Worm (Caenorhabditis elegans): ENCODE data around the gene pho-1.

The pho-1 gene

DNA sequence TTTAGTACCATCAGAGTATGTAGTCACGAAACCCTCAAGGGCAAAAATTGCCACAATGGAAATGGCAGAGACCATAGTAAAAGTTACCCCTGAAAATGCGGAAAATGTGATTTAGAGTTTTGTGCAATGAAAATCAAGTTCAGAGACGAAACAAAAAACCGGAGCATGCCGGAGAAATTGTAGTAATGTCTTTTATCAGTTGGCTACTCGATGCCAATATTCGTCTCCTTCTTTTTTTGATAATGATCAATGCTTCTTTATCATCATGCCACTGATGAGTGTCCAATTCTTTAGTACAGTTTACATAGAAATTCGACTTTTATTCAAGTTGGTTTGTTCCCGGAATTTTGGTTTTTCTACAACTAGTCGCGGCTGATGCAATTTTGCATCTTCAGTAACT lies at the start of gene pho-1:
Gene pho-1 (minus strand): TSS at position 89 of the 400 bp plus-strand sequence.
- no peak for TF ChIP-seq tbx-37 (GFP tag; conservative IDR thresholded peaks at IDR 0.05)

DNA sequence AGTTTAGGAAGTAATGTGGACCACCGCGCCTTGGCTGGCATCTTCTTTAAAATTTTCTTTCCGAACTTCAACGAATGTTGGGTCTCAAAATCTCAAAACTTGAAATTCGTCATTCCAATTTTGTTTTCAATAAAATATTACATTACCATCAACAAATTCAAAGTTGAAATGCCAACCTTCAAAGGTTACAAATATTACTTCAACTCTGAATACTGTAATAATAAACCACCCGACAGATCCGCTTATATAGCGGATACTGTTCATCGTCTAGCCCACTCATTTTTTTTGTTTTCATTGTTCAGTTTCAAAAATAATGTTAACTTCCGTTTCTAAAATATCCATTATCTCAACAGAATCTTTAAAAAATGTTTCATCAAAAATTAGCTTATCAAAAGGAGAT lies 49.4 kb upstream of the pho-1 start, which contains the start of gene gur-5:
Gene gur-5 (plus strand): TSS at position 301 of the 400 bp plus-strand sequence.
- TF ChIP-seq F13C5.2 (tag; optimal IDR thresholded peaks at IDR 0.05) (no peak), ets-7 (tag; optimal IDR thresholded peaks at IDR 0.05) (no peak), B0310.2 (tag; optimal IDR thresholded peaks at IDR 0.05) (no peak), ama-1 (optimal IDR thresholded peaks at IDR 0.05) (no peak), aly-1 (tag; optimal IDR thresholded peaks at IDR 0.05) (no peak), sea-1 (GFP tag; conservative IDR thresholded peaks at IDR 0.05) (no peak), scrt-1 (GFP tag; IDR thresholded peaks at IDR 0.05) (no peak), hnd-1 (tag; optimal IDR thresholded peaks at IDR 0.05) (no peak), ceh-36 (tag; optimal IDR thresholded peaks at IDR 0.05) (no peak), hmg-4 (GFP tag; optimal IDR thresholded peaks at IDR 0.05) (no peak), hmbx-1 (tag; optimal IDR thresholded peaks at IDR 0.05) (no peak)

DNA sequence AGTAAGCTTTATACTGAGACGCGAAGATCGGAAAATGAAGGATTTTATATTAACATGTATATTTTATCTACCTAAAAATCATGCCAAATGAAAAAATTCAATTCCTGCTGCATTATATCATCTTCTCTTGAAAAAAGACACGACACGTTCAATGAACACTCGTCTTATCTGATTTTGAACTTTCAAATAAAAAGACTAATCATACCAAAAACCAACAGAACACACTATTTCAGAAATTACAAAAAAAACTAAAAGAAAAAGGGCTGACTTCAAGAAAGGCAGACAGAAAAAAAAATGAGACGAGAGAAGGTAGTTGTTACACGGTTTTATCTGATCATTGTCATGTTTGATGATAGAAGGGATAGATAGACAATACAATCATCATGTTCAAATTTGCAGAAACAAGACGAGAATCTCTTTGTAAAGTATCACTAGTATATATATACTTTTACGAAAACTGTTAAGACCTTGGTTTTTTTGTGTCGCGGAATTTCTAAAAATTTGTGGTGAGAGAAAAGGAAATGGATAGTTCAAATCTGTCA lies 47.2 kb upstream of the pho-1 start:
- TF ChIP-seq tbx-11 (GFP tag; IDR thresholded peaks at IDR 0.05) = no peak
- no peak for TF ChIP-seq pes-1 (GFP tag; IDR thresholded peaks at IDR 0.05)
- no peak for TF ChIP-seq flt-1 (GFP tag; IDR thresholded peaks at IDR 0.05)
- no peak for TF ChIP-seq tbx-37 (GFP tag; conservative IDR thresholded peaks at IDR 0.05)
- TF ChIP-seq hnd-1 (tag; optimal IDR thresholded peaks at IDR 0.05) = no peak
- TF ChIP-seq sea-1 (GFP tag; conservative IDR thresholded peaks at IDR 0.05) = no peak
- no peak for TF ChIP-seq ets-7 (tag; optimal IDR thresholded peaks at IDR 0.05)

- no peak for TF ChIP-seq tbx-11 (GFP tag; IDR thresholded peaks at IDR 0.05)
- no peak for TF ChIP-seq aly-1 (tag; optimal IDR thresholded peaks at IDR 0.05)
- TF ChIP-seq ceh-13 (GFP tag; optimal IDR thresholded peaks at IDR 0.05) = no peak
- TF ChIP-seq hmg-4 (GFP tag; optimal IDR thresholded peaks at IDR 0.05) = no peak
Observed at ce11 chrII:5282192-5282591, 46.5 kb upstream of the pho-1 start, which contains the start of gene pmt-1. Gene pmt-1, minus strand, starts transcription at chrII:5282523.

DNA sequence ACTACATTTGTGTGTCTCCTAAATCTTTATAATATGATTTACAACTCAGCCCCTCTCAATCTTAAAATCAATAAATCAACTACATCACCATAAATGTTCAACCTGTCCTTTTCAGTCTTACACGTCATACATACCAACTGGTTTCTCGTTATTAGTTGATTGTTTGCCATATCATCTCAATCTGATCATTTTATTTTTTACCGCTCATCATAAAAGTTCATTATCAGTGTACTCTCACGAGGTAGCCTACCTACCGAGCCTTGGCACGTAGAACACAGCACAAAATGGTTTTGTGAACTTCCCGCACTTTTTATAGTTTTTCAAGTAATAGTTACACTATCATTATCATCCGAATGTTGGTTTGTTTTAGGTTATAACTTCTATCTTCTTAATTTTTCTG lies 45.5 kb upstream of the pho-1 start:
- TF ChIP-seq sea-1 (GFP tag; conservative IDR thresholded peaks at IDR 0.05) = no peak
- TF ChIP-seq ama-1 (optimal IDR thresholded peaks at IDR 0.05) = no peak
- no peak for TF ChIP-seq flt-1 (GFP tag; IDR thresholded peaks at IDR 0.05)
- no peak for TF ChIP-seq F13C5.2 (tag; optimal IDR thresholded peaks at IDR 0.05)
- no peak for TF ChIP-seq scrt-1 (GFP tag; IDR thresholded peaks at IDR 0.05)
- TF ChIP-seq hnd-1 (tag; optimal IDR thresholded peaks at IDR 0.05) = no peak
- no peak for TF ChIP-seq tra-4 (tag; optimal IDR thresholded peaks at IDR 0.05)
- no peak for TF ChIP-seq ceh-13 (GFP tag; optimal IDR thresholded peaks at IDR 0.05)
- no peak for TF ChIP-seq hmbx-1 (tag; optimal IDR thresholded peaks at IDR 0.05)

DNA sequence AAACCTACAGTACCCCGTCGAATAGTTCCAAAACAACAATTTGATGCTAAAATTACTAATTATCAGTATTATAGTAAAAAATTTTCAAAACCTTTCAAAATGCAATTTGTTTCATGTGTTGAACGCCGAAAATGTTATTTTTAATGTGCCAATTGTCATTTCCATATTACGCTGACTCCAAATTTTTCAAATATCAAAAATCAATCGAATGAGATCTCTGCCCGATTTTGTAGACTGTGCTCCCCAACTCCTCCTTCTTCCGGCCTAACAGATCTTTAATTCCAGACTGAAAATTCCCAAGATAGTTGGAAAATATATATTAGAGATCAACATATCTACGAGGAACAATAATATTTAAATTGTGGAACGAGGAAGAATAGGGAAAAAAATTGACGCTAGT lies 42.1 kb upstream of the pho-1 start:
- TF ChIP-seq ama-1 (optimal IDR thresholded peaks at IDR 0.05) = no peak
- TF ChIP-seq scrt-1 (GFP tag; IDR thresholded peaks at IDR 0.05) = no peak
- no peak for TF ChIP-seq tra-4 (tag; optimal IDR thresholded peaks at IDR 0.05)
- no peak for TF ChIP-seq hnd-1 (tag; optimal IDR thresholded peaks at IDR 0.05)
- no peak for TF ChIP-seq pes-1 (GFP tag; IDR thresholded peaks at IDR 0.05)
- no peak for TF ChIP-seq flt-1 (GFP tag; IDR thresholded peaks at IDR 0.05)
- no peak for TF ChIP-seq tbx-11 (GFP tag; IDR thresholded peaks at IDR 0.05)
- TF ChIP-seq ceh-36 (tag; optimal IDR thresholded peaks at IDR 0.05) = no peak
- no peak for TF ChIP-seq ceh-13 (GFP tag; optimal IDR thresholded peaks at IDR 0.05)
- no peak for TF ChIP-seq ets-7 (tag; optimal IDR thresholded peaks at IDR 0.05)
- no peak for TF ChIP-seq tbx-37 (GFP tag; conservative IDR thresholded peaks at IDR 0.05)
- no peak for TF ChIP-seq aly-1 (tag; optimal IDR thresholded peaks at IDR 0.05)

- TF ChIP-seq scrt-1 (GFP tag; IDR thresholded peaks at IDR 0.05) = no peak
- TF ChIP-seq tbx-37 (GFP tag; conservative IDR thresholded peaks at IDR 0.05) = no peak
- no peak for TF ChIP-seq flt-1 (GFP tag; IDR thresholded peaks at IDR 0.05)
- TF ChIP-seq F13C5.2 (tag; optimal IDR thresholded peaks at IDR 0.05) = no peak
Observed at ce11 chrII:5276736-5277135, 41.1 kb upstream of the pho-1 start.

DNA sequence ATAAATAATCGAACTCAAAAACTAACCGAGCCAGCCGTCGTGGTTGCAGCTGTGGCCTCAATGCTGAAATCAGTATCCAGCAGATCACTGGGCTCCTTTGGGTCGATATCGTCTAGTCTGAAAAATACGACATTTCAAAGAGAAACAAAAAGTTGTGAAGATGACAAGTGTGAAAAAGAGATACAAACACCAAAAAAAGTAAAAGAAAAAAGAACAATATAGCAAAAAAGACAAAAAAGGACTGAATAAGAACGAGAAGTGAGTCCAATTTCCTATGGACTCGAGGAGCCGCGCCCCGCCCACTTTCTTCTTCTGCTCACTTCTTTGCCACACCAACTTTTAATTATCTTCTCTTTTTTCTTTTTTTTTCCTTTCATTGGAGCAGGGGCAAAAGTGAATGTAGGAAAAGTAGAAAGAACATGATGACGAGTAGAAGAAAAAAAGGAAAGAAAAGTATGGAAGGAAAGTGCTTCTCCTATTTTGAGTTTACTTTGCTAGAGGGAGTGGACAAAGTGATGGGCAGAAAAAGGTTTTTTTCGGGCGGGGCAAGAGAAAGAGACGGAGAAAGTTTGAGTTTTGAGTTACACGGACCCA lies 36.2 kb upstream of the pho-1 start, which contains the start of gene drn-1:
Gene drn-1 (minus strand): TSS at position 117 of the 594 bp plus-strand sequence.
- TF ChIP-seq tbx-37 (GFP tag; conservative IDR thresholded peaks at IDR 0.05) (no peak), hmg-4 (GFP tag; optimal IDR thresholded peaks at IDR 0.05) (no peak), tra-4 (tag; optimal IDR thresholded peaks at IDR 0.05) (no peak), scrt-1 (GFP tag; IDR thresholded peaks at IDR 0.05) (no peak), flt-1 (GFP tag; IDR thresholded peaks at IDR 0.05) (no peak), ama-1 (optimal IDR thresholded peaks at IDR 0.05) (no peak), hnd-1 (tag; optimal IDR thresholded peaks at IDR 0.05) (no peak)

- TF ChIP-seq tra-4 (tag; optimal IDR thresholded peaks at IDR 0.05) (no peak), ama-1 (optimal IDR thresholded peaks at IDR 0.05) (no peak), sea-1 (GFP tag; conservative IDR thresholded peaks at IDR 0.05) (no peak), B0310.2 (tag; optimal IDR thresholded peaks at IDR 0.05) (no peak), scrt-1 (GFP tag; IDR thresholded peaks at IDR 0.05) (no peak), tbx-11 (GFP tag; IDR thresholded peaks at IDR 0.05) (no peak), ceh-36 (tag; optimal IDR thresholded peaks at IDR 0.05) (no peak)
Observed at ce11 chrII:5268977-5269376, 33.3 kb upstream of the pho-1 start.

Data from whole organism, early embryonic.